Fruit fly (Drosophila melanogaster): ENCODE measurements around the gene Fum2.

Gene Fum2

DNA sequence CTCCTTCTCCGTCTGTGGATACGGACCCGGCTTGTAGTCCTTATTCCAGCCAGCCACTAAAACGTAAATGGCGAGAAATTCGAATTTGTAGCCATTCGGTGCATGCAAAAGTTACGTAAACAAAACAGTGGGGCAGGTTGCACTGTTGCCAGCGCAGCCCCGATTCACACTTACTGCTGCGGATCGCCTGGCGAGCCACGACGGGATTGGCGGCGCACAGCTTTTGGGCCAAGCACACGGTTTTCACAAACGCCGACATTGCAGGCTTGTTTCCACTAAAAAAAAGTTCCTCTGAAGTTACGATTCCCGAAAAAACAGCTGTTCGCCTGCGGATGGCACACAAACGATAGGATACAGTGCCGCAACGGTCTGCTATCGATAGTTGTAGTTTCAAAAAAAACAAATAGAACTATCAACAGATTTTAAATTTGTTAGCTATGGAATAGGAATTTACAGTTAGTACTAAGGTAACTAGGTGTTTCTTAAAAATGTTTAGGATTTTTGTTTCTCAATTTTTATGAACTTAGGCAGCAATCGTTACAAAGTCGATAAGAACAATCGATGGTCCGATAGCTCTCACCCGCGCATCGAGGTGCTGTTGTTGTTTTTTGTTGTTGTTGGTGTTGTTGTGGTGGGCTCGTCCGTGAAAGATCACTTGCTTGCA, 3.6 kb upstream of the Fum2 start, which contains the start of gene Fum1 (continued):
- no peak for TF ChIP-seq Sox100B (GFP tag; optimal IDR thresholded peaks at IDR 0.05)
- TF ChIP-seq vnd (GFP tag; IDR thresholded peaks at IDR 0.05; ENCODE audit: partially characterized antibody) = peak; percentile 89
- no peak for TF ChIP-seq E2f1 (GFP tag; IDR thresholded peaks at IDR 0.05)
- peak; percentile 78 for TF ChIP-seq inv (GFP tag; IDR thresholded peaks at IDR 0.05; ENCODE audit: partially characterized antibody)
- TF ChIP-seq CG30020 (tag; optimal IDR thresholded peaks at IDR 0.05) = peak; percentile 18
- no peak for TF ChIP-seq Atf-2 (GFP tag; optimal IDR thresholded peaks at IDR 0.05)
- TF ChIP-seq CG1529 (GFP tag; optimal IDR thresholded peaks at IDR 0.05) = no peak
- TF ChIP-seq gce (GFP tag; IDR thresholded peaks at IDR 0.05) = no peak
- TF ChIP-seq chinmo (GFP tag; IDR thresholded peaks at IDR 0.05; ENCODE audit: partially characterized antibody) = peak; percentile 47; the same call in 1 of the 4 replicates
- TF ChIP-seq CG32532 (GFP tag; IDR thresholded peaks at IDR 0.05) = no peak
- TF ChIP-seq pum (GFP tag; optimal IDR thresholded peaks at IDR 0.05) = no peak
- no peak for TF ChIP-seq CG1024 (GFP tag; IDR thresholded peaks at IDR 0.05)
- TF ChIP-seq HLH54F (GFP tag; optimal IDR thresholded peaks at IDR 0.05) = no peak
- TF ChIP-seq Stat92E (GFP tag; optimal IDR thresholded peaks at IDR 0.05) = peak in 1 of 3 experiments; percentile 57
- no peak for TF ChIP-seq CG11093 (GFP tag; IDR thresholded peaks at IDR 0.05)
- TF ChIP-seq Nf-YC (tag; optimal IDR thresholded peaks at IDR 0.05) = peak; percentile 45
- TF ChIP-seq CG9437 (GFP tag; optimal IDR thresholded peaks at IDR 0.05) = peak; percentile 60
- no peak for TF ChIP-seq exex (tag; optimal IDR thresholded peaks at IDR 0.05)
- no peak for TF ChIP-seq psq (GFP tag; optimal IDR thresholded peaks at IDR 0.05)
- no peak for TF ChIP-seq CG31388 (GFP tag; optimal IDR thresholded peaks at IDR 0.05)
- TF ChIP-seq CG2199 (GFP tag; IDR thresholded peaks at IDR 0.05) = no peak
- TF ChIP-seq toy (GFP tag; IDR thresholded peaks at IDR 0.05) = no peak
- TF ChIP-seq Kr (GFP tag; optimal IDR thresholded peaks at IDR 0.05) = no peak
- TF ChIP-seq Fer1 (GFP tag; optimal IDR thresholded peaks at IDR 0.05) = peak; percentile 16
- no peak for TF ChIP-seq Hey (tag; optimal IDR thresholded peaks at IDR 0.05)
- no peak for TF ChIP-seq Gug (GFP tag; IDR thresholded peaks at IDR 0.05)
- peak; percentile 10 for TF ChIP-seq jumu (GFP tag; optimal IDR thresholded peaks at IDR 0.05)
- no peak for TF ChIP-seq CG7987 (GFP tag; optimal IDR thresholded peaks at IDR 0.05)
- TF ChIP-seq CG10654 (GFP tag; optimal IDR thresholded peaks at IDR 0.05) = no peak
- TF ChIP-seq CG2116 (GFP tag; optimal IDR thresholded peaks at IDR 0.05) = peak; percentile 97
- no peak for TF ChIP-seq Ada2b (GFP tag; IDR thresholded peaks at IDR 0.05)
- TF ChIP-seq CG4707 (GFP tag; optimal IDR thresholded peaks at IDR 0.05) = no peak
- TF ChIP-seq Dll (GFP tag; IDR thresholded peaks at IDR 0.05; ENCODE audit: partially characterized antibody) = peak; percentile 96
- TF ChIP-seq CG10543 (GFP tag; optimal IDR thresholded peaks at IDR 0.05) = no peak
- TF ChIP-seq CG3065 (GFP tag; optimal IDR thresholded peaks at IDR 0.05) = no peak
- no peak for TF ChIP-seq al (GFP tag; IDR thresholded peaks at IDR 0.05)
- no peak for TF ChIP-seq CG7357 (GFP tag; IDR thresholded peaks at IDR 0.05)
- TF ChIP-seq CG1233 (GFP tag; optimal IDR thresholded peaks at IDR 0.05) = no peak
- TF ChIP-seq CG30431 (GFP tag; optimal IDR thresholded peaks at IDR 0.05) = no peak
- TF ChIP-seq Mad (GFP tag; optimal IDR thresholded peaks at IDR 0.05) = no peak
- TF ChIP-seq CG4617 (GFP tag; optimal IDR thresholded peaks at IDR 0.05; ENCODE audit: borderline replicate concordance) = no peak
- no peak for TF ChIP-seq esg (GFP tag; conservative IDR thresholded peaks at IDR 0.05)
- TF ChIP-seq lilli (GFP tag; optimal IDR thresholded peaks at IDR 0.05) = peak; percentile 41
- TF ChIP-seq CG8944 (GFP tag; optimal IDR thresholded peaks at IDR 0.05) = no peak
- no peak for TF ChIP-seq CG3163 (GFP tag; optimal IDR thresholded peaks at IDR 0.05)
- no peak for TF ChIP-seq CG13123 (GFP tag; optimal IDR thresholded peaks at IDR 0.05)
- TF ChIP-seq croc (GFP tag; conservative IDR thresholded peaks at IDR 0.05) = no peak
- TF ChIP-seq CG32772 (GFP tag; IDR thresholded peaks at IDR 0.05) = no peak
- TF ChIP-seq sens-2 (GFP tag; IDR thresholded peaks at IDR 0.05) = no peak
- no peak for TF ChIP-seq tx (GFP tag; optimal IDR thresholded peaks at IDR 0.05)
- TF ChIP-seq CG12219 (GFP tag; optimal IDR thresholded peaks at IDR 0.05) = no peak
